Fruit fly (Drosophila melanogaster) whole organism, embryonic: ENCODE measurements around the gene Ssadh.

ENCODE experiments used
- CG10321 ChIP-seq: fragments of 200-800 bp; sonication (Bioruptor generic); IDR thresholded peaks from 2 replicates; pipeline ENCODE4 v1.3.6; 2022; ENCODE audit warnings: missing biosample characterization, missing genetic modification characterization
- CG10543 ChIP-seq: fragments of 200-800 bp; sonication (Bioruptor generic); optimal IDR thresholded peaks from 3 replicates; lab custom pipeline; 2017; ENCODE audit warnings: missing biosample characterization, mild to moderate bottlenecking, missing genetic modification characterization, moderate library complexity
- CG11085 ChIP-seq: fragments of 200-800 bp; sonication (Bioruptor generic); IDR thresholded peaks from 2 replicates; pipeline ENCODE4 v1.3.6; 2022; ENCODE audit warnings: missing biosample characterization, missing genetic modification characterization
- CG11696 ChIP-seq: fragments of 200-800 bp; sonication (Bioruptor generic); IDR thresholded peaks from 2 replicates; pipeline ENCODE4 v1.3.6; 2022; ENCODE audit warnings: missing biosample characterization, missing genetic modification characterization
- CG12744 ChIP-seq: fragments of 200-800 bp; sonication (Bioruptor generic); optimal IDR thresholded peaks from 2 replicates; lab custom pipeline; 2016; ENCODE audit warnings: missing biosample characterization, missing genetic modification characterization
- CG13296 ChIP-seq: fragments of 200-800 bp; sonication (Bioruptor generic); optimal IDR thresholded peaks from 3 replicates; lab custom pipeline; 2018; ENCODE audit warnings: missing biosample characterization, mild to moderate bottlenecking, missing genetic modification characterization
- CG14014 ChIP-seq: fragments of 200-800 bp; sonication (Bioruptor generic); IDR thresholded peaks from 2 replicates; pipeline ENCODE4 v1.3.6; 2022; ENCODE audit warnings: missing biosample characterization, missing genetic modification characterization
- CG14441 ChIP-seq: fragments of 200-800 bp; sonication (Bioruptor generic); IDR thresholded peaks from 2 replicates; pipeline ENCODE4 v1.3.6; 2022; ENCODE audit warnings: missing biosample characterization, missing genetic modification characterization
- CG14965 ChIP-seq: fragments of 200-800 bp; sonication (Bioruptor generic); optimal IDR thresholded peaks from 2 replicates; lab custom pipeline; 2016; ENCODE audit warnings: missing biosample characterization, missing genetic modification characterization, borderline replicate concordance
- CG15011 ChIP-seq: fragments of 200-800 bp; sonication (Bioruptor generic); optimal IDR thresholded peaks from 3 replicates; lab custom pipeline; 2018; ENCODE audit warnings: missing biosample characterization, mild to moderate bottlenecking, missing genetic modification characterization
- CG1647 ChIP-seq: fragments of 200-800 bp; sonication (Bioruptor generic); optimal IDR thresholded peaks from 3 replicates; lab custom pipeline; 2016; ENCODE audit warnings: missing biosample characterization, missing genetic modification characterization
- CG16813 ChIP-seq: fragments of 200-800 bp; sonication (Bioruptor generic); IDR thresholded peaks from 3 replicates; pipeline ENCODE4 v1.3.6; 2022; ENCODE audit warnings: missing biosample characterization, missing genetic modification characterization; ENCODE audit not compliant: partially characterized antibody
- CG17359 ChIP-seq: fragments of 200-800 bp; sonication (Bioruptor generic); optimal IDR thresholded peaks from 3 replicates; lab custom pipeline; 2018; ENCODE audit warnings: missing biosample characterization, mild to moderate bottlenecking, missing genetic modification characterization, moderate library complexity
- CG2889 ChIP-seq: fragments of 200-800 bp; sonication (Bioruptor generic); IDR thresholded peaks from 3 replicates; pipeline ENCODE4 v1.3.6; 2022; ENCODE audit warnings: missing biosample characterization, missing genetic modification characterization
- CG30431 ChIP-seq: fragments of 200-800 bp; sonication (Bioruptor generic); optimal IDR thresholded peaks from 2 replicates; lab custom pipeline; 2017; ENCODE audit warnings: missing biosample characterization, missing genetic modification characterization
- CG32767 ChIP-seq: fragments of 200-800 bp; sonication (Bioruptor generic); IDR thresholded peaks from 2 replicates; pipeline ENCODE4 v1.3.6; 2022; ENCODE audit warnings: missing biosample characterization, missing genetic modification characterization
- CG42726 ChIP-seq: fragments of 200-800 bp; sonication (Bioruptor generic); IDR thresholded peaks from 2 replicates; pipeline ENCODE4 v1.3.6; 2022; ENCODE audit warnings: missing biosample characterization, missing genetic modification characterization; ENCODE audit not compliant: partially characterized antibody
- CG4820 ChIP-seq: fragments of 200-800 bp; sonication (Bioruptor generic); optimal IDR thresholded peaks from 3 replicates; lab custom pipeline; 2016; ENCODE audit warnings: missing biosample characterization, missing genetic modification characterization
- CG6765 ChIP-seq: fragments of 200-800 bp; sonication (Bioruptor generic); optimal IDR thresholded peaks from 3 replicates; lab custom pipeline; 2017; ENCODE audit warnings: missing biosample characterization, mild to moderate bottlenecking, missing genetic modification characterization
- CG7963 ChIP-seq: fragments of 200-800 bp; sonication (Bioruptor generic); IDR thresholded peaks from 3 replicates; pipeline ENCODE4 v1.3.6; 2022; ENCODE audit warnings: missing biosample characterization, missing genetic modification characterization; ENCODE audit not compliant: partially characterized antibody
- Dbx ChIP-seq: fragments of 200-800 bp; sonication (Bioruptor generic); IDR thresholded peaks from 3 replicates; pipeline ENCODE4 v1.3.6; 2022; ENCODE audit warnings: missing biosample characterization, missing genetic modification characterization
- GATAe ChIP-seq: fragments of 200-800 bp; sonication (Bioruptor generic); conservative IDR thresholded peaks from 2 replicates; pipeline ENCODE4 v1.3.6; 2022; ENCODE audit warnings: missing biosample characterization, missing genetic modification characterization
- H15 ChIP-seq: fragments of 200-800 bp; sonication (Bioruptor generic); IDR thresholded peaks from 3 replicates; pipeline ENCODE4 v1.3.6; 2022; ENCODE audit warnings: missing biosample characterization, missing genetic modification characterization
- Lhr ChIP-seq: fragments of 200-800 bp; sonication (Bioruptor generic); optimal IDR thresholded peaks from 3 replicates; lab custom pipeline; 2017; ENCODE audit warnings: mild to moderate bottlenecking, missing biosample characterization, missing genetic modification reagents, missing genetic modification characterization
- Lpt ChIP-seq: fragments of >200 bp; optimal IDR thresholded peaks from 2 replicates; lab custom pipeline; 2018; ENCODE audit warnings: missing biosample characterization, missing genetic modification characterization
- NK7.1 ChIP-seq: fragments of 200-800 bp; sonication (Bioruptor generic); optimal IDR thresholded peaks from 3 replicates; lab custom pipeline; 2016; ENCODE audit warnings: missing biosample characterization, missing genetic modification characterization
- Pdp1 ChIP-seq, 2 experiments: fragments of 200-800 bp; sonication (Bioruptor generic); optimal IDR thresholded peaks; 3 replicates each; lab custom pipeline; 2016; ENCODE audit warnings: missing biosample characterization in 2 of 2, missing genetic modification characterization in 2 of 2, mild to moderate bottlenecking in 1 of 2, moderate library complexity in 1 of 2
- Poxn ChIP-seq: fragments of 200-800 bp; sonication (Bioruptor generic); IDR thresholded peaks from 2 replicates; pipeline ENCODE4 v1.3.6; 2022; ENCODE audit warnings: missing biosample characterization, missing genetic modification characterization
- Rfx ChIP-seq: fragments of 200-800 bp; sonication (Bioruptor generic); IDR thresholded peaks from 2 replicates; pipeline ENCODE4 v1.3.6; 2022; ENCODE audit warnings: missing biosample characterization, missing genetic modification characterization
- ac ChIP-seq: fragments of 200-800 bp; sonication (Bioruptor generic); optimal IDR thresholded peaks from 3 replicates; lab custom pipeline; 2017; ENCODE audit warnings: missing biosample characterization, mild to moderate bottlenecking, missing genetic modification characterization
- caup ChIP-seq: fragments of 200-800 bp; sonication (Bioruptor generic); optimal IDR thresholded peaks from 3 replicates; lab custom pipeline; 2017; ENCODE audit warnings: missing biosample characterization, mild to moderate bottlenecking, missing genetic modification characterization, moderate library complexity; ENCODE audit not compliant: severe bottlenecking
- ci ChIP-seq: fragments of 200-800 bp; sonication (Bioruptor generic); IDR thresholded peaks from 3 replicates; pipeline ENCODE4 v1.3.6; 2022; ENCODE audit warnings: missing biosample characterization, missing genetic modification characterization
- crol ChIP-seq: fragments of 200-800 bp; sonication (Bioruptor generic); IDR thresholded peaks from 2 replicates; pipeline ENCODE4 v1.3.6; 2022; ENCODE audit warnings: missing biosample characterization, missing genetic modification characterization
- cwo ChIP-seq: fragments of 200-800 bp; sonication (Bioruptor generic); optimal IDR thresholded peaks from 3 replicates; lab custom pipeline; 2017; ENCODE audit warnings: missing biosample characterization, missing genetic modification characterization, mild to moderate bottlenecking, moderate library complexity, missing genetic modification reagents
- da ChIP-seq: fragments of 200-800 bp; sonication (Bioruptor generic); optimal IDR thresholded peaks from 2 replicates; lab custom pipeline; 2016; ENCODE audit warnings: missing biosample characterization, missing genetic modification characterization
- dpn ChIP-seq, 2 experiments: fragments of 200-800 bp; sonication (Bioruptor generic); optimal IDR thresholded peaks; 3 replicates each; lab custom pipeline; 2016; ENCODE audit warnings: missing biosample characterization in 2 of 2, missing genetic modification characterization in 2 of 2
- fd102C ChIP-seq: fragments of 200-800 bp; sonication (Bioruptor generic); optimal IDR thresholded peaks from 2 replicates; lab custom pipeline; 2018; ENCODE audit warnings: missing biosample characterization, mild to moderate bottlenecking, missing genetic modification characterization, moderate library complexity
- ham ChIP-seq: fragments of 200-800 bp; sonication (Bioruptor generic); IDR thresholded peaks from 2 replicates; pipeline ENCODE4 v1.3.6; 2022; ENCODE audit warnings: missing biosample characterization, missing genetic modification characterization
- maf-S ChIP-seq: fragments of 200-800 bp; sonication (Bioruptor generic); optimal IDR thresholded peaks from 2 replicates; lab custom pipeline; 2016; ENCODE audit warnings: missing biosample characterization, missing genetic modification characterization
- mld ChIP-seq: fragments of 200-800 bp; sonication (Bioruptor generic); IDR thresholded peaks from 3 replicates; pipeline ENCODE4 v1.3.6; 2022; ENCODE audit warnings: missing biosample characterization, missing genetic modification characterization; ENCODE audit not compliant: partially characterized antibody
- otp ChIP-seq: fragments of 200-800 bp; sonication (Bioruptor generic); IDR thresholded peaks from 3 replicates; pipeline ENCODE4, ENCODE4 v1.3.6; 2022; ENCODE audit warnings: missing biosample characterization, missing genetic modification characterization
- pan ChIP-seq, 4 experiments: fragments of >200 bp in 3 of 4; fragments of 200-800 bp in 1 of 4; sonication (Bioruptor generic) in 1 of 4; optimal IDR thresholded peaks in 3 of 4; IDR thresholded peaks in 1 of 4; 2 replicates each; pipeline versions ENCODE4 v1.3.6 to Lab custom; 2017 to 2022; ENCODE audit warnings: missing biosample characterization in 2 of 4, missing genetic modification characterization in 2 of 4, mixed read lengths in 1 of 4
- row ChIP-seq: fragments of 200-800 bp; sonication (Bioruptor generic); IDR thresholded peaks from 3 replicates; pipeline ENCODE4 v1.3.6; 2022; ENCODE audit warnings: missing biosample characterization, missing genetic modification characterization
- sim ChIP-seq: fragments of 200-800 bp; sonication (Bioruptor generic); IDR thresholded peaks from 2 replicates; pipeline ENCODE4 v1.3.6; 2022; ENCODE audit warnings: missing biosample characterization, missing genetic modification characterization
- sisA ChIP-seq: fragments of 200-800 bp; sonication (Bioruptor generic); IDR thresholded peaks from 2 replicates; pipeline ENCODE4 v1.3.6; 2022; ENCODE audit warnings: missing biosample characterization, missing genetic modification characterization
- slou ChIP-seq: fragments of 200-800 bp; sonication (Bioruptor generic); optimal IDR thresholded peaks from 3 replicates; lab custom pipeline; 2016; ENCODE audit warnings: missing biosample characterization, missing genetic modification characterization
- tio ChIP-seq: fragments of 200-800 bp; sonication (Bioruptor generic); optimal IDR thresholded peaks from 2 replicates; lab custom pipeline; 2017; ENCODE audit warnings: missing biosample characterization, missing genetic modification characterization, inconsistent platforms
- unc-4 ChIP-seq: fragments of 200-800 bp; sonication (Bioruptor generic); IDR thresholded peaks from 2 replicates; pipeline ENCODE4 v1.3.6; 2022; ENCODE audit warnings: missing biosample characterization, missing genetic modification characterization; ENCODE audit not compliant: partially characterized antibody
- usp ChIP-seq: fragments of >200 bp; optimal IDR thresholded peaks from 2 replicates; lab custom pipeline; 2017; ENCODE audit warnings: missing biosample characterization, missing genetic modification characterization
- zfh1 ChIP-seq: fragments of 200-800 bp; sonication (Bioruptor generic); IDR thresholded peaks from 3 replicates; pipeline ENCODE4 v1.3.6; 2022; ENCODE audit warnings: missing biosample characterization, missing genetic modification characterization
- zfh2 ChIP-seq: fragments of 200-800 bp; sonication (Bioruptor generic); optimal IDR thresholded peaks from 2 replicates; lab custom pipeline; 2016; ENCODE audit warnings: missing biosample characterization, missing genetic modification characterization

Ssadh gene

dm6 chr3R:25662358-25662757 lies 35.6 kb upstream of the Ssadh start (continued):
- TF ChIP-seq CG17359 (tag; lab: Kevin White, UChicago): no peak
- no peak for TF ChIP-seq ac (GFP tag; lab: Kevin White, UChicago)
- no peak for TF ChIP-seq Poxn
- TF ChIP-seq GATAe (GFP tag; lab: Robert Waterston, UW): no peak
- TF ChIP-seq Rfx: no peak
- no peak for TF ChIP-seq CG6765 (GFP tag; lab: Kevin White, UChicago)
- no peak for TF ChIP-seq CG4820 (GFP tag; lab: Kevin White, UChicago)
- no peak for TF ChIP-seq CG16813 (GFP tag; lab: Robert Waterston, UW)
- 0 out of 3 replicates have a peak, but pooled peaks have one; percentile 11 for TF ChIP-seq row
- TF ChIP-seq sim (GFP tag; lab: Robert Waterston, UW): no peak
- no peak for TF ChIP-seq NK7.1 (GFP tag; lab: Kevin White, UChicago)
- no peak for TF ChIP-seq CG12744 (GFP tag; lab: Kevin White, UChicago)
- no peak for TF ChIP-seq CG15011
- TF ChIP-seq zfh2 (GFP tag; lab: Kevin White, UChicago): no peak
- no peak for TF ChIP-seq crol
- TF ChIP-seq CG14965: no peak
- no peak for TF ChIP-seq maf-S (GFP tag; lab: Kevin White, UChicago)
- TF ChIP-seq tio (GFP tag; lab: Kevin White, UChicago): no peak
- no peak for TF ChIP-seq CG42726 (GFP tag; lab: Robert Waterston, UW)
- no peak for TF ChIP-seq CG30431 (GFP tag; lab: Kevin White, UChicago)
- TF ChIP-seq CG1647 (GFP tag; lab: Kevin White, UChicago): no peak
- no peak for TF ChIP-seq pan (optimal IDR thresholded peaks at IDR 0.05; lab: Kevin White, UChicago)
- TF ChIP-seq pan (GFP tag; optimal IDR thresholded peaks at IDR 0.05 in 1 of 2, IDR thresholded peaks at IDR 0.05 in 1 of 2): peak in 1 of 2 experiments; percentile 29
- TF ChIP-seq zfh1 (GFP tag; lab: Robert Waterston, UW): no peak
- no peak for TF ChIP-seq CG11085
- no peak for TF ChIP-seq slou (GFP tag; lab: Kevin White, UChicago)
- TF ChIP-seq usp (GFP tag; lab: Kevin White, UChicago): no peak
- no peak for TF ChIP-seq CG10543 (GFP tag; lab: Kevin White, UChicago)
- no peak for TF ChIP-seq Lpt
- no peak for TF ChIP-seq mld (GFP tag; lab: Robert Waterston, UW)
- TF ChIP-seq caup (GFP tag; lab: Kevin White, UChicago): no peak
- TF ChIP-seq CG14014 (GFP tag; lab: Robert Waterston, UW): peak; percentile 7; the same call in 1 of the 2 replicates
- peak; percentile 89 for TF ChIP-seq CG11696 (GFP tag; lab: Robert Waterston, UW)
- no peak for TF ChIP-seq H15
- no peak for TF ChIP-seq ham
- no peak for TF ChIP-seq unc-4
- no peak for TF ChIP-seq CG7963 (GFP tag; lab: Robert Waterston, UW)
- no peak for TF ChIP-seq fd102C (GFP tag; lab: Kevin White, UChicago)
- TF ChIP-seq dpn (GFP tag; optimal IDR thresholded peaks at IDR 0.05; lab: Kevin White, UChicago): peak in 1 of 2 experiments; percentile 4
- TF ChIP-seq sisA (GFP tag; lab: Robert Waterston, UW): no peak
- peak; percentile 14; the same call in 1 of the 3 replicates for TF ChIP-seq otp (GFP tag; lab: Robert Waterston, UW)
- TF ChIP-seq CG13296 (GFP tag; lab: Kevin White, UChicago): no peak
- TF ChIP-seq Lhr (GFP tag; lab: Kevin White, UChicago): no peak
- no peak for TF ChIP-seq cwo (GFP tag; lab: Kevin White, UChicago)
- no peak for TF ChIP-seq Pdp1 (GFP tag; optimal IDR thresholded peaks at IDR 0.05; lab: Kevin White, UChicago)
- TF ChIP-seq da: no peak
- TF ChIP-seq CG2889 (GFP tag; lab: Robert Waterston, UW): no peak
- TF ChIP-seq CG32767 (GFP tag; lab: Robert Waterston, UW): no peak
- TF ChIP-seq Dbx: no peak
- 0 out of 3 replicates have a peak, but pooled peaks have one; percentile 24 for TF ChIP-seq ci (GFP tag; lab: Robert Waterston, UW)
- TF ChIP-seq CG14441: no peak
- TF ChIP-seq CG10321 (GFP tag; lab: Robert Waterston, UW): no peak
